Worm (Caenorhabditis elegans) whole organism, L3 larva: Measurements from ENCODE around the gene ZK1055.2.

Experiments
- fkh-2 ChIP-seq: fragments of 150-350 bp; optimal IDR thresholded peaks from 2 replicates; lab custom pipeline; 2014; ENCODE audit warnings: missing biosample characterization, missing genetic modification reagents, missing genetic modification characterization
- nfya-1 ChIP-seq: sonication (generic microtip); optimal IDR thresholded peaks from 2 replicates; lab custom pipeline; 2017; ENCODE audit warnings: missing genetic modification characterization, mild to moderate bottlenecking, missing compliant biosample characterization, antibody characterized with exemption, moderate library complexity; ENCODE audit not compliant: insufficient read depth
- nhr-11 ChIP-seq: fragments of 150-350 bp; optimal IDR thresholded peaks from 2 replicates; lab custom pipeline; 2014; ENCODE audit warnings: missing biosample characterization, missing genetic modification characterization
- pha-4 ChIP-seq: fragments of 150-350 bp; optimal IDR thresholded peaks from 2 replicates; lab custom pipeline; 2014; ENCODE audit warnings: missing biosample characterization, missing genetic modification reagents, missing genetic modification characterization
- ztf-4 ChIP-seq: fragments of 150-350 bp; optimal IDR thresholded peaks from 2 replicates; lab custom pipeline; 2014; ENCODE audit warnings: missing biosample characterization, missing genetic modification characterization

- TF ChIP-seq ztf-4 (tag; lab: Kevin White, UChicago) (no peak), pha-4 (tag; lab: Kevin White, UChicago) (no peak), nhr-11 (no peak), nfya-1 (no peak), fkh-2 (tag; lab: Kevin White, UChicago) (no peak)
These were observed 14.9 kb downstream of the ZK1055.2 start, which contains the start of gene ZK1055.7 for ce11 chrV:6605275-6605674.
